Worm (Caenorhabditis elegans) whole organism, L4 larva: ENCODE data around the gene C25F9.2.
A peak's percentile ranks its signal among the peaks of the same experiment; 100 is the strongest.

ENCODE experiments used
- D1046.2 ChIP-seq: fragments of 200-800 bp; sonication (Bioruptor generic); IDR thresholded peaks from 2 replicates; pipeline ENCODE4 v1.3.6; 2022; ENCODE audit warnings: missing genetic modification characterization, missing compliant biosample characterization
- F26F4.8 ChIP-seq: fragments of 200-800 bp; sonication (Bioruptor generic); conservative IDR thresholded peaks from 2 replicates; pipeline ENCODE4 v1.3.6; 2022; ENCODE audit warnings: missing genetic modification characterization, missing compliant biosample characterization
- F37D6.2 ChIP-seq: sonication (generic microtip); optimal IDR thresholded peaks from 2 replicates; lab custom pipeline; 2016; ENCODE audit warnings: mild to moderate bottlenecking, missing genetic modification characterization, missing compliant biosample characterization
- F44E2.7 ChIP-seq: fragments of 200-800 bp; sonication (Bioruptor generic); IDR thresholded peaks from 2 replicates; pipeline ENCODE4 v2.1.2; 2022; ENCODE audit warnings: missing genetic modification characterization, missing compliant biosample characterization
- F49E8.2 ChIP-seq: sonication (generic microtip); optimal IDR thresholded peaks from 2 replicates; lab custom pipeline; 2016; ENCODE audit warnings: missing compliant biosample characterization, mild to moderate bottlenecking, missing genetic modification characterization, borderline replicate concordance
- R02D3.7 ChIP-seq: fragments of 150-350 bp; sonication (generic microtip); optimal IDR thresholded peaks from 3 replicates; lab custom pipeline; 2014; ENCODE audit warnings: missing biosample characterization, missing genetic modification characterization
- aha-1 ChIP-seq: fragments of 150-350 bp; peaks from one replicate; lab custom pipeline; 2014; ENCODE audit warnings: missing biosample characterization, missing genetic modification characterization
- ceh-28 ChIP-seq: fragments of 150-350 bp; optimal IDR thresholded peaks from 2 replicates; lab custom pipeline; 2014; ENCODE audit warnings: missing biosample characterization, missing genetic modification reagents, missing genetic modification characterization
- ceh-32 ChIP-seq: sonication (generic microtip); optimal IDR thresholded peaks from 2 replicates; lab custom pipeline; 2016; ENCODE audit warnings: mild to moderate bottlenecking, missing genetic modification characterization, missing compliant biosample characterization; ENCODE audit not compliant: poor library complexity
- ceh-44 ChIP-seq: fragments of 200-800 bp; sonication (Bioruptor generic); IDR thresholded peaks from 2 replicates; pipeline ENCODE4 v1.3.6; 2022; ENCODE audit warnings: missing genetic modification reagents, missing genetic modification characterization, missing compliant biosample characterization
- ces-1 ChIP-seq: fragments of 150-350 bp; sonication (generic microtip); optimal IDR thresholded peaks from 4 replicates; lab custom pipeline; 2014; ENCODE audit warnings: missing biosample characterization, missing genetic modification reagents, missing genetic modification characterization
- ctbp-1 ChIP-seq: fragments of 200-800 bp; sonication (Bioruptor generic); IDR thresholded peaks from 2 replicates; pipeline ENCODE4 v1.3.6; 2022; ENCODE audit warnings: missing genetic modification reagents, missing genetic modification characterization, missing compliant biosample characterization
- daf-16 ChIP-seq, 3 experiments: sonication (generic microtip); optimal IDR thresholded peaks; 2 replicates each; lab custom pipeline; 2016 to 2017; ENCODE audit warnings: missing genetic modification characterization in 3 of 3, missing genetic modification reagents in 3 of 3, mild to moderate bottlenecking in 2 of 3, missing compliant biosample characterization in 2 of 3, missing biosample characterization in 1 of 3, moderate library complexity in 1 of 3
- dmd-6 ChIP-seq: fragments of 200-800 bp; sonication (Bioruptor generic); IDR thresholded peaks from 2 replicates; pipeline ENCODE4 v1.3.6; 2022; ENCODE audit warnings: missing genetic modification reagents, missing genetic modification characterization, missing compliant biosample characterization
- dmd-8 ChIP-seq: fragments of 200-800 bp; sonication (Bioruptor generic); IDR thresholded peaks from 2 replicates; pipeline ENCODE4 v1.3.6; 2022; ENCODE audit warnings: missing genetic modification characterization, missing compliant biosample characterization
- dmd-9 ChIP-seq: fragments of 200-800 bp; sonication (Bioruptor generic); IDR thresholded peaks from 2 replicates; pipeline ENCODE4 v1.3.6; 2022; ENCODE audit warnings: missing genetic modification reagents, missing genetic modification characterization, missing compliant biosample characterization
- dve-1 ChIP-seq: sonication (generic microtip); optimal IDR thresholded peaks from 2 replicates; lab custom pipeline; 2017; ENCODE audit warnings: antibody characterized with exemption, mild to moderate bottlenecking, missing genetic modification characterization, missing compliant biosample characterization; ENCODE audit not compliant: insufficient read depth
- egl-27 ChIP-seq: sonication (generic microtip); optimal IDR thresholded peaks from 3 replicates; lab custom pipeline; 2017; ENCODE audit warnings: missing biosample characterization, missing genetic modification reagents, missing genetic modification characterization
- egl-43 ChIP-seq: fragments of 200-800 bp; sonication (Bioruptor generic); IDR thresholded peaks from 2 replicates; pipeline ENCODE4 v1.3.6; 2022; ENCODE audit warnings: missing genetic modification reagents, missing genetic modification characterization, missing compliant biosample characterization
- fkh-10 ChIP-seq: fragments of 150-350 bp; optimal IDR thresholded peaks from 2 replicates; lab custom pipeline; 2014; ENCODE audit warnings: missing biosample characterization, missing genetic modification reagents, missing genetic modification characterization
- gei-8 ChIP-seq: fragments of 200-800 bp; sonication (Bioruptor generic); optimal IDR thresholded peaks from 2 replicates; lab custom pipeline; 2018; ENCODE audit warnings: mild to moderate bottlenecking, missing genetic modification characterization, missing compliant biosample characterization
- hlh-30 ChIP-seq: sonication (generic microtip); optimal IDR thresholded peaks from 2 replicates; lab custom pipeline; 2017; ENCODE audit warnings: antibody characterized with exemption, mild to moderate bottlenecking, missing genetic modification characterization, missing compliant biosample characterization; ENCODE audit not compliant: insufficient read depth
- hmg-1.1 ChIP-seq: fragments of 200-800 bp; sonication (Bioruptor generic); IDR thresholded peaks from 2 replicates; pipeline ENCODE4 v1.3.6; 2022; ENCODE audit warnings: missing genetic modification reagents, missing genetic modification characterization, missing compliant biosample characterization
- lin-1 ChIP-seq: fragments of 200-800 bp; sonication (Bioruptor generic); IDR thresholded peaks from 2 replicates; pipeline ENCODE4 v1.3.6; 2022; ENCODE audit warnings: missing genetic modification reagents, missing genetic modification characterization, missing compliant biosample characterization
- lin-15B ChIP-seq: fragments of 150-350 bp; sonication (generic microtip); optimal IDR thresholded peaks from 3 replicates; lab custom pipeline; 2014; ENCODE audit warnings: missing biosample characterization, missing genetic modification characterization
- lin-38 ChIP-seq: fragments of 200-800 bp; sonication (Bioruptor generic); IDR thresholded peaks from 2 replicates; pipeline ENCODE4 v1.3.6; 2022; ENCODE audit warnings: missing genetic modification reagents, missing genetic modification characterization, missing compliant biosample characterization
- lir-3 ChIP-seq: sonication (generic microtip); optimal IDR thresholded peaks from 2 replicates; lab custom pipeline; 2016; ENCODE audit warnings: mild to moderate bottlenecking, missing genetic modification characterization, missing compliant biosample characterization
- lsy-2 ChIP-seq, 2 experiments: fragments of 150-350 bp in 1 of 2; sonication (generic microtip) in 1 of 2; optimal IDR thresholded peaks; 2 replicates each; lab custom pipeline; 2014 to 2017; ENCODE audit warnings: missing biosample characterization in 2 of 2, missing genetic modification characterization in 2 of 2
- madf-5 ChIP-seq, 2 experiments: fragments of 200-800 bp; sonication (Bioruptor generic); IDR thresholded peaks; 2 replicates each; pipeline ENCODE4 v1.3.6; 2022; ENCODE audit warnings: missing compliant biosample characterization in 2 of 2, missing genetic modification characterization in 2 of 2
- mdl-1 ChIP-seq, 2 experiments: fragments of 150-350 bp in 1 of 2; sonication (generic microtip) in 1 of 2; optimal IDR thresholded peaks; 2 replicates each; lab custom pipeline; 2014 to 2017; ENCODE audit warnings: missing biosample characterization in 2 of 2, missing genetic modification characterization in 2 of 2
- mxl-2 ChIP-seq: fragments of 200-800 bp; sonication (Bioruptor generic); conservative IDR thresholded peaks from 2 replicates; pipeline ENCODE4 v1.3.6; 2022; ENCODE audit warnings: missing genetic modification reagents, missing genetic modification characterization, missing compliant biosample characterization
- nhr-28 ChIP-seq: fragments of 150-350 bp; optimal IDR thresholded peaks from 2 replicates; lab custom pipeline; 2014; ENCODE audit warnings: missing biosample characterization, missing genetic modification characterization
- nhr-6 ChIP-seq: fragments of 150-350 bp; optimal IDR thresholded peaks from 2 replicates; lab custom pipeline; 2014; ENCODE audit warnings: missing biosample characterization, missing genetic modification characterization
- php-3 ChIP-seq: fragments of 200-800 bp; sonication (Bioruptor generic); IDR thresholded peaks from 2 replicates; pipeline ENCODE4 v1.3.6; 2022; ENCODE audit warnings: missing genetic modification reagents, missing genetic modification characterization, missing compliant biosample characterization
- pqm-1 ChIP-seq: sonication (generic microtip); optimal IDR thresholded peaks from 2 replicates; lab custom pipeline; 2017; ENCODE audit warnings: missing biosample characterization, missing genetic modification characterization
- set-16 ChIP-seq: fragments of 200-800 bp; sonication (Bioruptor generic); IDR thresholded peaks from 2 replicates; pipeline ENCODE4 v1.3.6; 2022; ENCODE audit warnings: missing genetic modification reagents, missing genetic modification characterization, missing compliant biosample characterization
- unc-39 ChIP-seq: sonication (generic microtip); optimal IDR thresholded peaks from 2 replicates; lab custom pipeline; 2017; ENCODE audit warnings: missing biosample characterization, missing genetic modification characterization
- vab-7 ChIP-seq: fragments of 200-800 bp; sonication (Bioruptor generic); IDR thresholded peaks from 2 replicates; pipeline ENCODE4 v1.3.6; 2022; ENCODE audit warnings: missing genetic modification reagents, missing genetic modification characterization, missing compliant biosample characterization
- zfp-3 ChIP-seq: fragments of 200-800 bp; sonication (Bioruptor generic); conservative IDR thresholded peaks from 2 replicates; pipeline ENCODE4 v1.3.6; 2022; ENCODE audit warnings: missing genetic modification reagents, missing genetic modification characterization, missing compliant biosample characterization
- zip-11 ChIP-seq: fragments of 200-800 bp; sonication (Bioruptor generic); IDR thresholded peaks from 2 replicates; pipeline ENCODE4 v1.3.6; 2022; ENCODE audit warnings: missing genetic modification characterization, missing compliant biosample characterization

Gene C25F9.2

ce11 chrV:19445442-19445841, 24.2 kb downstream of the C25F9.2 start, which contains the start of gene M04C3.1:
M04C3.1 (minus strand) TSS chrV:19445605.
- TF ChIP-seq lin-15B (tag; lab: Kevin White, UChicago) = no peak
- TF ChIP-seq ceh-28 (tag; lab: Kevin White, UChicago) = no peak
- no peak for TF ChIP-seq set-16 (GFP tag; lab: Robert Waterston, UW)
- TF ChIP-seq unc-39 (tag; lab: Kevin White, UChicago) = no peak
- no peak for TF ChIP-seq hmg-1.1 (GFP tag; lab: Robert Waterston, UW)
- TF ChIP-seq lir-3 (tag; lab: Kevin White, UChicago) = no peak
- peak; percentile 27; the same call in 1 of the 2 replicates for TF ChIP-seq dmd-6 (GFP tag; lab: Robert Waterston, UW)
- TF ChIP-seq dmd-8 (GFP tag; lab: Robert Waterston, UW) = no peak
- no peak for TF ChIP-seq fkh-10 (GFP tag; lab: Kevin White, UChicago)
- TF ChIP-seq lin-38 (GFP tag; lab: Robert Waterston, UW) = no peak
- peak; percentile 22 for TF ChIP-seq hlh-30 (tag; lab: Kevin White, UChicago)
- peak; percentile 79 for TF ChIP-seq pqm-1 (tag; lab: Kevin White, UChicago)
- TF ChIP-seq daf-16 (GFP tag; optimal IDR thresholded peaks at IDR 0.05; lab: Kevin White, UChicago) = no peak
- TF ChIP-seq daf-16 (tag; optimal IDR thresholded peaks at IDR 0.05; lab: Kevin White, UChicago) = peak; percentile 71
- no peak for TF ChIP-seq ces-1 (GFP tag; lab: Kevin White, UChicago)
- TF ChIP-seq madf-5 (GFP tag; IDR thresholded peaks at IDR 0.05; lab: Robert Waterston, UW) = no peak
- TF ChIP-seq mxl-2 (GFP tag; lab: Robert Waterston, UW) = no peak
- TF ChIP-seq ceh-44 (GFP tag; lab: Robert Waterston, UW) = no peak
- no peak for TF ChIP-seq R02D3.7
- TF ChIP-seq lsy-2 (tag; optimal IDR thresholded peaks at IDR 0.05; lab: Kevin White, UChicago) = peak in 1 of 2 experiments; percentile 5
- no peak for TF ChIP-seq gei-8 (GFP tag; lab: Kevin White, UChicago)
- no peak for TF ChIP-seq zfp-3 (GFP tag; lab: Robert Waterston, UW)
- peak; percentile 49 for TF ChIP-seq nhr-28 (tag; lab: Kevin White, UChicago)
- no peak for TF ChIP-seq lin-1 (GFP tag; lab: Robert Waterston, UW)
- TF ChIP-seq vab-7 = no peak
- peak; percentile 72 for TF ChIP-seq php-3
- TF ChIP-seq D1046.2 (GFP tag; lab: Robert Waterston, UW) = no peak
- no peak for TF ChIP-seq mdl-1 (tag; optimal IDR thresholded peaks at IDR 0.05; lab: Kevin White, UChicago)
- peak; percentile 66 for TF ChIP-seq dve-1
- TF ChIP-seq nhr-6 (tag; lab: Kevin White, UChicago) = no peak
- no peak for TF ChIP-seq F44E2.7 (GFP tag; lab: Robert Waterston, UW)

- no peak for TF ChIP-seq nhr-6 (tag; lab: Kevin White, UChicago)
- TF ChIP-seq F37D6.2 (tag; lab: Kevin White, UChicago) = no peak
- no peak for TF ChIP-seq egl-27 (tag; lab: Kevin White, UChicago)
- no peak for TF ChIP-seq ces-1 (GFP tag; lab: Kevin White, UChicago)
- TF ChIP-seq zip-11 (GFP tag; lab: Robert Waterston, UW) = no peak
- no peak for TF ChIP-seq ceh-32 (tag; lab: Kevin White, UChicago)
- TF ChIP-seq hlh-30 (tag; lab: Kevin White, UChicago) = no peak
- no peak for TF ChIP-seq F49E8.2 (tag; lab: Kevin White, UChicago)
- no peak for TF ChIP-seq F26F4.8 (GFP tag; lab: Robert Waterston, UW)
- no peak for TF ChIP-seq D1046.2 (GFP tag; lab: Robert Waterston, UW)
- no peak for TF ChIP-seq ctbp-1 (GFP tag; lab: Robert Waterston, UW)
- no peak for TF ChIP-seq dve-1
- no peak for TF ChIP-seq dmd-9 (GFP tag; lab: Robert Waterston, UW)
- no peak for TF ChIP-seq aha-1 (tag; lab: Kevin White, UChicago)
- no peak for TF ChIP-seq egl-43 (GFP tag; lab: Robert Waterston, UW)
These were observed 27.5 kb downstream of the C25F9.2 start, which contains the start of gene M04C3.2 for ce11 chrV:19448805-19449204. M04C3.2 (minus strand) TSS chrV:19448905.
